Worm (Caenorhabditis elegans): Measurements from ENCODE around the gene R05D3.9.

- TF ChIP-seq nhr-77 (tag; optimal IDR thresholded peaks at IDR 0.05), result no peak
- TF ChIP-seq pha-4 (tag; optimal IDR thresholded peaks at IDR 0.05), result no peak
- TF ChIP-seq nhr-12 (tag; optimal IDR thresholded peaks at IDR 0.05), result no peak
- TF ChIP-seq elt-3 (tag; optimal IDR thresholded peaks at IDR 0.05), result no peak
- TF ChIP-seq unc-62 (GFP tag; optimal IDR thresholded peaks at IDR 0.05), result no peak
- TF ChIP-seq lin-15B (tag; optimal IDR thresholded peaks at IDR 0.05), result no peak
- TF ChIP-seq lin-39 (tag; optimal IDR thresholded peaks at IDR 0.05), result no peak
- no peak for TF ChIP-seq skn-1 (tag; optimal IDR thresholded peaks at IDR 0.05)
- no peak for TF ChIP-seq nhr-237 (tag; optimal IDR thresholded peaks at IDR 0.05)
- no peak for TF ChIP-seq daf-12 (tag; optimal IDR thresholded peaks at IDR 0.05)
- no peak for TF ChIP-seq ztf-4 (tag; optimal IDR thresholded peaks at IDR 0.05)
- TF ChIP-seq ama-1 (optimal IDR thresholded peaks at IDR 0.05), result no peak
- no peak for TF ChIP-seq unc-39 (tag; optimal IDR thresholded peaks at IDR 0.05)
- no peak for TF ChIP-seq nfya-1 (tag; optimal IDR thresholded peaks at IDR 0.05; ENCODE audit: insufficient read depth)
Measured at ce11 chrIII:8368619-8369018, at the start of gene R05D3.9.
